Fruit fly (Drosophila melanogaster) whole organism, embryonic: Measurements from ENCODE around the gene tra.

Experiments
- Adf1 ChIP-seq: fragments of 200-800 bp; sonication (Bioruptor generic); IDR thresholded peaks from 2 replicates; pipeline ENCODE4 v1.3.6; 2022; ENCODE audit warnings: missing biosample characterization, missing genetic modification characterization
- Antp ChIP-seq: fragments of 200-800 bp; sonication (Bioruptor generic); optimal IDR thresholded peaks from 3 replicates; lab custom pipeline; 2016; ENCODE audit warnings: missing biosample characterization, missing genetic modification characterization
- Atf-2 ChIP-seq: fragments of 200-800 bp; sonication (Bioruptor generic); optimal IDR thresholded peaks from 2 replicates; lab custom pipeline; 2016; ENCODE audit warnings: missing biosample characterization, missing genetic modification characterization
- CG10147 ChIP-seq: fragments of 200-800 bp; sonication (Bioruptor generic); optimal IDR thresholded peaks from 2 replicates; lab custom pipeline; 2019; ENCODE audit warnings: missing biosample characterization, mild to moderate bottlenecking, missing genetic modification characterization, moderate library complexity
- CG10543 ChIP-seq: fragments of 200-800 bp; sonication (Bioruptor generic); optimal IDR thresholded peaks from 3 replicates; lab custom pipeline; 2017; ENCODE audit warnings: missing biosample characterization, mild to moderate bottlenecking, missing genetic modification characterization, moderate library complexity
- CG11247 ChIP-seq: fragments of 200-800 bp; sonication (Bioruptor generic); IDR thresholded peaks from 2 replicates; pipeline ENCODE4 v1.3.6; 2022; ENCODE audit warnings: missing biosample characterization, missing genetic modification characterization
- CG14860 ChIP-seq: fragments of 200-800 bp; sonication (Bioruptor generic); IDR thresholded peaks from 3 replicates; pipeline ENCODE4 v1.3.6; 2022; ENCODE audit warnings: missing biosample characterization, missing genetic modification characterization; ENCODE audit not compliant: partially characterized antibody
- CG17359 ChIP-seq: fragments of 200-800 bp; sonication (Bioruptor generic); optimal IDR thresholded peaks from 3 replicates; lab custom pipeline; 2018; ENCODE audit warnings: missing biosample characterization, mild to moderate bottlenecking, missing genetic modification characterization, moderate library complexity
- CG17912 ChIP-seq: fragments of 200-800 bp; sonication (Bioruptor generic); optimal IDR thresholded peaks from 2 replicates; lab custom pipeline; 2018; ENCODE audit warnings: missing biosample characterization, mild to moderate bottlenecking, missing genetic modification characterization
- CG32532 ChIP-seq: fragments of 200-800 bp; sonication (Bioruptor generic); IDR thresholded peaks from 2 replicates; pipeline ENCODE4 v1.3.6; 2022; ENCODE audit warnings: missing biosample characterization, missing genetic modification characterization
- CG6654 ChIP-seq: fragments of 200-800 bp; sonication (Bioruptor generic); optimal IDR thresholded peaks from 2 replicates; lab custom pipeline; 2017; ENCODE audit warnings: missing biosample characterization, mild to moderate bottlenecking, missing genetic modification characterization
- CG6683 ChIP-seq: fragments of 200-800 bp; sonication (Bioruptor generic); optimal IDR thresholded peaks from 2 replicates; lab custom pipeline; 2017; ENCODE audit warnings: missing biosample characterization, mild to moderate bottlenecking, missing genetic modification characterization, missing genetic modification reagents
- CG7839 ChIP-seq: fragments of 200-800 bp; sonication (Bioruptor generic); optimal IDR thresholded peaks from 3 replicates; lab custom pipeline; 2018; ENCODE audit warnings: missing biosample characterization, mild to moderate bottlenecking, missing genetic modification characterization, moderate library complexity
- CG8388 ChIP-seq: fragments of 200-800 bp; sonication (Bioruptor generic); optimal IDR thresholded peaks from 2 replicates; lab custom pipeline; 2019; ENCODE audit warnings: missing biosample characterization, mild to moderate bottlenecking, missing genetic modification characterization, moderate library complexity
- CG9797 ChIP-seq: fragments of 200-800 bp; sonication (Bioruptor generic); optimal IDR thresholded peaks from 3 replicates; lab custom pipeline; 2018; ENCODE audit warnings: missing biosample characterization, mild to moderate bottlenecking, missing genetic modification characterization
- Doc2 ChIP-seq: fragments of 200-800 bp; sonication (Bioruptor generic); IDR thresholded peaks from 2 replicates; pipeline ENCODE4 v1.3.6; 2022; ENCODE audit warnings: missing biosample characterization, missing genetic modification characterization
- E2f2 ChIP-seq: fragments of 200-800 bp; sonication (Bioruptor generic); IDR thresholded peaks from 2 replicates; pipeline ENCODE4 v1.3.6; 2022; ENCODE audit warnings: missing biosample characterization, missing genetic modification characterization
- Ets65A ChIP-seq: fragments of 200-800 bp; sonication (Bioruptor generic); peaks from one replicate; lab custom pipeline; 2016; ENCODE audit warnings: missing biosample characterization, missing genetic modification characterization
- Fer2 ChIP-seq: fragments of 200-800 bp; sonication (Bioruptor generic); optimal IDR thresholded peaks from 2 replicates; lab custom pipeline; 2018; ENCODE audit warnings: missing biosample characterization, mild to moderate bottlenecking, missing genetic modification characterization, moderate library complexity
- HLH54F ChIP-seq: fragments of 200-800 bp; sonication (Bioruptor generic); optimal IDR thresholded peaks from 3 replicates; lab custom pipeline; 2016; ENCODE audit warnings: missing biosample characterization, missing genetic modification characterization
- Hr78 ChIP-seq, 2 experiments: fragments of 200-800 bp in 1 of 2; fragments of >200 bp in 1 of 2; sonication (Bioruptor generic) in 1 of 2; optimal IDR thresholded peaks; 2 replicates each; lab custom pipeline; 2017 to 2019; ENCODE audit warnings: missing biosample characterization in 2 of 2, missing genetic modification characterization in 2 of 2, mild to moderate bottlenecking in 1 of 2, moderate library complexity in 1 of 2
- Lpt ChIP-seq: fragments of >200 bp; optimal IDR thresholded peaks from 2 replicates; lab custom pipeline; 2018; ENCODE audit warnings: missing biosample characterization, missing genetic modification characterization
- MBD-R2 ChIP-seq: fragments of 200-800 bp; sonication (Bioruptor generic); IDR thresholded peaks from 2 replicates; pipeline ENCODE4 v1.3.6; 2022; ENCODE audit warnings: missing biosample characterization, missing genetic modification characterization
- Neu2 ChIP-seq: fragments of 200-800 bp; sonication (Bioruptor generic); optimal IDR thresholded peaks from 3 replicates; lab custom pipeline; 2016; ENCODE audit warnings: missing biosample characterization, missing genetic modification characterization, borderline replicate concordance
- Nf-YB ChIP-seq: fragments of 200-800 bp; sonication (Bioruptor generic); optimal IDR thresholded peaks from 3 replicates; lab custom pipeline; 2019; ENCODE audit warnings: missing biosample characterization, mild to moderate bottlenecking, missing genetic modification characterization, moderate library complexity
- Nf-YC ChIP-seq: fragments of 200-800 bp; optimal IDR thresholded peaks from 3 replicates; lab custom pipeline; 2019; ENCODE audit warnings: missing biosample characterization, mild to moderate bottlenecking, missing genetic modification characterization, moderate library complexity
- Trl ChIP-seq, 3 experiments: fragments of >200 bp in 2 of 3; fragments of 200-800 bp in 1 of 3; sonication (Bioruptor generic) in 1 of 3; optimal IDR thresholded peaks; 2 replicates in 1 of 3; 3 replicates in 2 of 3; lab custom pipeline; 2016 to 2017; ENCODE audit warnings: missing biosample characterization in 1 of 3, missing genetic modification characterization in 1 of 3
- Xrp1 ChIP-seq: fragments of 200-800 bp; sonication (Bioruptor generic); IDR thresholded peaks from 2 replicates; pipeline ENCODE4 v1.3.6; 2022; ENCODE audit warnings: missing biosample characterization, missing genetic modification characterization
- amos ChIP-seq: fragments of 200-800 bp; sonication (Bioruptor generic); IDR thresholded peaks from 2 replicates; pipeline ENCODE4 v1.3.6; 2022; ENCODE audit warnings: missing biosample characterization, missing genetic modification characterization; ENCODE audit not compliant: partially characterized antibody
- ato ChIP-seq: fragments of 200-800 bp; sonication (Bioruptor generic); IDR thresholded peaks from 2 replicates; pipeline ENCODE4 v1.3.6; 2022; ENCODE audit warnings: missing biosample characterization, missing genetic modification characterization; ENCODE audit not compliant: partially characterized antibody
- bowl ChIP-seq: fragments of 200-800 bp; sonication (Bioruptor generic); IDR thresholded peaks from 2 replicates; pipeline ENCODE4 v1.3.6; 2022; ENCODE audit warnings: missing biosample characterization, missing genetic modification characterization
- crp ChIP-seq, 2 experiments: fragments of 200-800 bp; sonication (Bioruptor generic); optimal IDR thresholded peaks; 2 replicates in 1 of 2; 3 replicates in 1 of 2; lab custom pipeline; 2017; ENCODE audit warnings: missing biosample characterization in 2 of 2, missing genetic modification characterization in 2 of 2, mild to moderate bottlenecking in 1 of 2, moderate library complexity in 1 of 2
- disco-r ChIP-seq: fragments of 200-800 bp; sonication (Bioruptor generic); optimal IDR thresholded peaks from 2 replicates; lab custom pipeline; 2016; ENCODE audit warnings: missing biosample characterization, missing genetic modification characterization
- fd102C ChIP-seq: fragments of 200-800 bp; sonication (Bioruptor generic); optimal IDR thresholded peaks from 2 replicates; lab custom pipeline; 2018; ENCODE audit warnings: missing biosample characterization, mild to moderate bottlenecking, missing genetic modification characterization, moderate library complexity
- gem ChIP-seq: fragments of 200-800 bp; sonication (Bioruptor generic); optimal IDR thresholded peaks from 2 replicates; lab custom pipeline; 2019; ENCODE audit warnings: missing biosample characterization, mild to moderate bottlenecking, missing genetic modification characterization, moderate library complexity
- gfzf ChIP-seq: fragments of 200-800 bp; sonication (Bioruptor generic); optimal IDR thresholded peaks from 2 replicates; lab custom pipeline; 2016; ENCODE audit warnings: missing biosample characterization, mild to moderate bottlenecking, missing genetic modification characterization, moderate library complexity
- grau ChIP-seq: fragments of 200-800 bp; optimal IDR thresholded peaks from 3 replicates; lab custom pipeline; 2019; ENCODE audit warnings: missing biosample characterization, mild to moderate bottlenecking, missing genetic modification characterization, moderate library complexity
- hkb ChIP-seq, 2 experiments: fragments of 200-800 bp in 1 of 2; fragments of >200 bp in 1 of 2; sonication (Bioruptor generic) in 1 of 2; IDR thresholded peaks in 1 of 2; optimal IDR thresholded peaks in 1 of 2; 2 replicates each; pipeline versions ENCODE4 v1.3.6 to Lab custom; 2017 to 2022; ENCODE audit warnings: missing biosample characterization in 1 of 2, missing genetic modification characterization in 1 of 2
- kni ChIP-seq: fragments of 200-800 bp; sonication (Bioruptor generic); optimal IDR thresholded peaks from 3 replicates; lab custom pipeline; 2017; ENCODE audit warnings: mild to moderate bottlenecking, missing biosample characterization, missing genetic modification reagents, missing genetic modification characterization
- lola ChIP-seq, 3 experiments: fragments of >200 bp in 2 of 3; fragments of 200-800 bp in 1 of 3; sonication (Bioruptor generic) in 1 of 3; optimal IDR thresholded peaks; 2 replicates each; lab custom pipeline; 2017 to 2019; ENCODE audit warnings: missing biosample characterization in 3 of 3, missing genetic modification characterization in 3 of 3, mild to moderate bottlenecking in 1 of 3, moderate library complexity in 1 of 3
- p53 ChIP-seq: fragments of 200-800 bp; sonication (Bioruptor generic); optimal IDR thresholded peaks from 2 replicates; lab custom pipeline; 2016; ENCODE audit warnings: missing biosample characterization, missing genetic modification characterization
- pho ChIP-seq: fragments of 200-800 bp; sonication (Bioruptor generic); optimal IDR thresholded peaks from 2 replicates; lab custom pipeline; 2016; ENCODE audit warnings: missing biosample characterization, missing genetic modification characterization
- pros ChIP-seq: fragments of 200-800 bp; sonication (Bioruptor generic); optimal IDR thresholded peaks from 3 replicates; lab custom pipeline; 2019; ENCODE audit warnings: missing biosample characterization, mild to moderate bottlenecking, missing genetic modification characterization, moderate library complexity
- psq ChIP-seq: fragments of 200-800 bp; sonication (Bioruptor generic); optimal IDR thresholded peaks from 2 replicates; lab custom pipeline; 2017; ENCODE audit warnings: missing biosample characterization, missing genetic modification characterization
- sna ChIP-seq: fragments of 200-800 bp; sonication (Bioruptor generic); IDR thresholded peaks from 2 replicates; pipeline ENCODE4 v1.3.6; 2022; ENCODE audit warnings: missing biosample characterization, missing genetic modification characterization; ENCODE audit not compliant: partially characterized antibody
- vfl ChIP-seq: fragments of 200-800 bp; sonication (Bioruptor generic); optimal IDR thresholded peaks from 2 replicates; lab custom pipeline; 2016; ENCODE audit warnings: missing biosample characterization, missing genetic modification characterization
- zen2 ChIP-seq: fragments of 200-800 bp; sonication (Bioruptor generic); IDR thresholded peaks from 3 replicates; pipeline ENCODE4 v1.3.6; 2022; ENCODE audit warnings: missing biosample characterization, missing genetic modification characterization; ENCODE audit not compliant: partially characterized antibody

The tra gene

dm6 chr3L:16582678-16583315 is 8.1 kb downstream of the tra start, which contains the start of gene Rpn12 (continued):
- TF ChIP-seq zen2 (GFP tag; lab: Robert Waterston, UW), result peak; percentile 80
- TF ChIP-seq Adf1 (GFP tag; lab: Robert Waterston, UW), result no peak
- TF ChIP-seq Atf-2 (GFP tag; lab: Kevin White, UChicago), result no peak
- no peak for TF ChIP-seq CG9797
- no peak for TF ChIP-seq CG17912 (GFP tag; lab: Kevin White, UChicago)
- no peak for TF ChIP-seq vfl
- peak; percentile 69 for TF ChIP-seq MBD-R2 (GFP tag; lab: Robert Waterston, UW)
- TF ChIP-seq kni (GFP tag; lab: Kevin White, UChicago), result no peak
- TF ChIP-seq CG17359 (tag; lab: Kevin White, UChicago), result peak; percentile 14
- no peak for TF ChIP-seq CG6654 (GFP tag; lab: Kevin White, UChicago)
- TF ChIP-seq CG14860 (GFP tag; lab: Robert Waterston, UW), result peak; percentile 67
- TF ChIP-seq Neu2 (GFP tag; lab: Kevin White, UChicago), result no peak
- TF ChIP-seq disco-r (GFP tag; lab: Kevin White, UChicago), result no peak
- no peak for TF ChIP-seq pros (GFP tag; lab: Kevin White, UChicago)
- no peak for TF ChIP-seq fd102C (GFP tag; lab: Kevin White, UChicago)
- no peak for TF ChIP-seq Ets65A (GFP tag; lab: Kevin White, UChicago)
- TF ChIP-seq Nf-YC (tag; lab: Kevin White, UChicago), result peak; percentile 42
- no peak for TF ChIP-seq Nf-YB (GFP tag; lab: Kevin White, UChicago)
- TF ChIP-seq psq (GFP tag; lab: Kevin White, UChicago), result no peak
- peak; percentile 48 for TF ChIP-seq pho (GFP tag; lab: Kevin White, UChicago)
- no peak for TF ChIP-seq Hr78 (GFP tag; optimal IDR thresholded peaks at IDR 0.05; lab: Kevin White, UChicago)
- TF ChIP-seq amos (GFP tag; lab: Robert Waterston, UW), result peak; percentile 84
- TF ChIP-seq gfzf (GFP tag; lab: Kevin White, UChicago), result peak; percentile 8
- TF ChIP-seq p53, result no peak
- peak in 1 of 2 experiments; percentile 4 for TF ChIP-seq crp (GFP tag; optimal IDR thresholded peaks at IDR 0.05; lab: Kevin White, UChicago)
- TF ChIP-seq Antp (GFP tag; lab: Kevin White, UChicago), result no peak
- peak; percentile 40; the same call in 1 of the 2 replicates for TF ChIP-seq E2f2 (GFP tag; lab: Robert Waterston, UW)
- peak; percentile 39; the same call in 1 of the 2 replicates for TF ChIP-seq Xrp1
- TF ChIP-seq grau (tag; lab: Kevin White, UChicago), result peak; percentile 49
- peak; percentile 5 for TF ChIP-seq Fer2 (tag; lab: Kevin White, UChicago)
- peak; percentile 86 for TF ChIP-seq sna
- peak; percentile 48 for TF ChIP-seq gem (tag; lab: Kevin White, UChicago)
- no peak for TF ChIP-seq CG6683 (GFP tag; lab: Kevin White, UChicago)
- peak; percentile 59 for TF ChIP-seq CG10147 (GFP tag; lab: Kevin White, UChicago)
- TF ChIP-seq ato (GFP tag; lab: Robert Waterston, UW), result peak; percentile 72
- no peak for TF ChIP-seq CG8388
- peak; percentile 17 for TF ChIP-seq CG7839 (tag; lab: Kevin White, UChicago)
- TF ChIP-seq CG10543 (GFP tag; lab: Kevin White, UChicago), result peak; percentile 54
- no peak for TF ChIP-seq Trl (optimal IDR thresholded peaks at IDR 0.05; lab: Kevin White, UChicago)
- no peak for TF ChIP-seq Trl (GFP tag; optimal IDR thresholded peaks at IDR 0.05; lab: Kevin White, UChicago)
- TF ChIP-seq lola (GFP tag; optimal IDR thresholded peaks at IDR 0.05; lab: Kevin White, UChicago), result peak in 1 of 3 experiments; percentile 23
- TF ChIP-seq Doc2 (GFP tag; lab: Robert Waterston, UW), result no peak
- TF ChIP-seq CG11247, result 0 out of 2 replicates have a peak, but pooled peaks have one; percentile 22
- TF ChIP-seq CG32532 (GFP tag; lab: Robert Waterston, UW), result peak; percentile 26; the same call in 1 of the 2 replicates
- TF ChIP-seq HLH54F (GFP tag; lab: Kevin White, UChicago), result peak; percentile 15
- TF ChIP-seq bowl (GFP tag; lab: Robert Waterston, UW), result no peak
- TF ChIP-seq Lpt, result no peak
- TF ChIP-seq hkb (optimal IDR thresholded peaks at IDR 0.05; lab: Kevin White, UChicago), result no peak
- no peak for TF ChIP-seq hkb (GFP tag; IDR thresholded peaks at IDR 0.05; lab: Robert Waterston, UW)
